Worm (Caenorhabditis elegans) whole organism, mixed stage, embryonic: ENCODE measurements around the gene elo-6.

ENCODE experiments used
- M03D4.4 ChIP-seq: sonication (generic microtip); optimal IDR thresholded peaks from 2 replicates; lab custom pipeline; 2017; ENCODE audit warnings: mild to moderate bottlenecking, missing genetic modification characterization, missing compliant biosample characterization
- bed-3 ChIP-seq: fragments of 200-800 bp; sonication (Bioruptor generic); optimal IDR thresholded peaks from 3 replicates; lab custom pipeline; 2018; ENCODE audit warnings: mild to moderate bottlenecking, missing genetic modification characterization, moderate library complexity, missing compliant biosample characterization
- blmp-1 ChIP-seq: fragments of 150-350 bp; optimal IDR thresholded peaks from 2 replicates; lab custom pipeline; 2014; ENCODE audit warnings: missing biosample characterization, missing genetic modification characterization
- ceh-39 ChIP-seq: fragments of 150-350 bp; optimal IDR thresholded peaks from 2 replicates; lab custom pipeline; 2014; ENCODE audit warnings: missing biosample characterization, missing genetic modification characterization
- ceh-83 ChIP-seq: fragments of 200-800 bp; sonication (Bioruptor generic); optimal IDR thresholded peaks from 2 replicates; lab custom pipeline; 2018; ENCODE audit warnings: mild to moderate bottlenecking, missing genetic modification characterization, missing compliant biosample characterization
- ces-1 ChIP-seq: fragments of 150-350 bp; optimal IDR thresholded peaks from 2 replicates; lab custom pipeline; 2014; ENCODE audit warnings: missing biosample characterization, missing genetic modification reagents, missing genetic modification characterization
- cnd-1 ChIP-seq: fragments of 200-800 bp; sonication (Bioruptor generic); optimal IDR thresholded peaks from 2 replicates; lab custom pipeline; 2018; ENCODE audit warnings: mild to moderate bottlenecking, missing genetic modification characterization, missing compliant biosample characterization
- drap-1 ChIP-seq: fragments of 200-800 bp; sonication (Bioruptor generic); optimal IDR thresholded peaks from 3 replicates; lab custom pipeline; 2018; ENCODE audit warnings: mild to moderate bottlenecking, missing genetic modification characterization, missing compliant biosample characterization
- elt-1 ChIP-seq: sonication (generic microtip); optimal IDR thresholded peaks from 2 replicates; lab custom pipeline; 2017; ENCODE audit warnings: missing genetic modification characterization, mild to moderate bottlenecking, missing compliant biosample characterization, antibody characterized with exemption, moderate library complexity, borderline replicate concordance; ENCODE audit not compliant: insufficient read depth
- elt-3 ChIP-seq: fragments of 150-350 bp; optimal IDR thresholded peaks from 2 replicates; lab custom pipeline; 2014; ENCODE audit warnings: missing biosample characterization, missing genetic modification characterization
- flh-1 ChIP-seq: fragments of 200-800 bp; sonication (Bioruptor generic); optimal IDR thresholded peaks from 2 replicates; lab custom pipeline; 2018; ENCODE audit warnings: mild to moderate bottlenecking, missing genetic modification characterization, moderate library complexity, missing compliant biosample characterization
- ham-2 ChIP-seq: fragments of 200-800 bp; sonication (Bioruptor generic); optimal IDR thresholded peaks from 2 replicates; lab custom pipeline; 2018; ENCODE audit warnings: mild to moderate bottlenecking, missing genetic modification characterization, missing compliant biosample characterization
- hlh-1 ChIP-seq: fragments of 150-350 bp; optimal IDR thresholded peaks from 2 replicates; lab custom pipeline; 2014; ENCODE audit warnings: missing biosample characterization, missing genetic modification reagents, missing genetic modification characterization
- lin-13 ChIP-seq: fragments of 150-350 bp; optimal IDR thresholded peaks from 2 replicates; lab custom pipeline; 2014; ENCODE audit warnings: missing biosample characterization, missing genetic modification characterization
- lin-32 ChIP-seq: fragments of 200-800 bp; sonication (Bioruptor generic); optimal IDR thresholded peaks from 2 replicates; lab custom pipeline; 2018; ENCODE audit warnings: mild to moderate bottlenecking, missing genetic modification characterization, missing compliant biosample characterization
- lsy-2 ChIP-seq: fragments of 150-350 bp; optimal IDR thresholded peaks from 2 replicates; lab custom pipeline; 2014; ENCODE audit warnings: missing biosample characterization, missing genetic modification characterization
- mab-5 ChIP-seq: fragments of 150-350 bp; optimal IDR thresholded peaks from 2 replicates; lab custom pipeline; 2014; ENCODE audit warnings: missing biosample characterization, missing genetic modification characterization
- mep-1 ChIP-seq: fragments of 150-350 bp; optimal IDR thresholded peaks from 2 replicates; lab custom pipeline; 2017; ENCODE audit warnings: missing biosample characterization, missing genetic modification reagents, missing genetic modification characterization, inconsistent platforms
- mls-2 ChIP-seq: sonication (generic microtip); optimal IDR thresholded peaks from 2 replicates; lab custom pipeline; 2016; ENCODE audit warnings: mild to moderate bottlenecking, missing genetic modification characterization, moderate library complexity, missing compliant biosample characterization
- nhr-12 ChIP-seq: fragments of 150-350 bp; optimal IDR thresholded peaks from 2 replicates; lab custom pipeline; 2014; ENCODE audit warnings: missing biosample characterization, missing genetic modification characterization
- nhr-2 ChIP-seq: fragments of 150-350 bp; optimal IDR thresholded peaks from 2 replicates; lab custom pipeline; 2014; ENCODE audit warnings: missing biosample characterization, missing genetic modification characterization
- nhr-237 ChIP-seq: fragments of 150-350 bp; optimal IDR thresholded peaks from 2 replicates; lab custom pipeline; 2014; ENCODE audit warnings: missing biosample characterization, missing genetic modification characterization
- nhr-76 ChIP-seq: sonication (generic microtip); optimal IDR thresholded peaks from 2 replicates; lab custom pipeline; 2017; ENCODE audit warnings: missing biosample characterization, missing genetic modification characterization
- pha-4 ChIP-seq: fragments of 150-350 bp; optimal IDR thresholded peaks from 2 replicates; lab custom pipeline; 2018; ENCODE audit warnings: missing biosample characterization, missing genetic modification reagents, missing genetic modification characterization
- sem-2 ChIP-seq: fragments of 200-800 bp; sonication (Bioruptor generic); optimal IDR thresholded peaks from 2 replicates; lab custom pipeline; 2018; ENCODE audit warnings: mild to moderate bottlenecking, missing genetic modification characterization, missing compliant biosample characterization
- snpc-4 ChIP-seq: fragments of 150-350 bp; optimal IDR thresholded peaks from 2 replicates; lab custom pipeline; 2014; ENCODE audit warnings: missing biosample characterization, missing genetic modification characterization
- tbx-8 ChIP-seq: fragments of 200-800 bp; sonication (Bioruptor generic); optimal IDR thresholded peaks from 2 replicates; lab custom pipeline; 2018; ENCODE audit warnings: mild to moderate bottlenecking, missing genetic modification characterization, moderate library complexity, missing compliant biosample characterization
- unc-39 ChIP-seq: fragments of 150-350 bp; optimal IDR thresholded peaks from 2 replicates; lab custom pipeline; 2014; ENCODE audit warnings: missing biosample characterization, missing genetic modification characterization
- unc-62 ChIP-seq: fragments of 150-350 bp; optimal IDR thresholded peaks from 2 replicates; lab custom pipeline; 2014; ENCODE audit warnings: missing biosample characterization, missing genetic modification reagents, missing genetic modification characterization
- zip-8 ChIP-seq: fragments of 150-350 bp; optimal IDR thresholded peaks from 2 replicates; lab custom pipeline; 2014; ENCODE audit warnings: missing biosample characterization, missing genetic modification characterization
- ztf-11 ChIP-seq: fragments of 150-350 bp; optimal IDR thresholded peaks from 2 replicates; lab custom pipeline; 2014; ENCODE audit warnings: missing biosample characterization, missing genetic modification characterization

The elo-6 gene

DNA sequence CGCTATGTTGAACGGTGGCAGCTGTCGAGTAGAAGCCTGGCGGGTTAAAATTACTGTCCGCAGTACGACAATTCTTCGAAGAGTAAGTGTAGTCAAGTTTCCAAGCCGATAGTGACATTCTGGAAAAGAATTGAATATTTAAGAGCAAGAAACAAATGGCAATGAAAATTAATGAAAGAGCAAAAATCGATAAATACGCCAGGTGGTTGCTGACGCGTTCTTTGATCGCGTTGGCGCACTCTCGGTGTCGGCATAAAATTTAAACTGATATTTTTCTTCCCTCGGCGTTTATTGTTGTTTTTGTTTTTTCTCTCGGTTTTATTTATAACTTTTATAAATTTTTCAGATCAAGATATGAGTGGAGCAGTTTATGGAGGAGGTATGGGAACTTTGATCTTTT lies 6.3 kb upstream of the elo-6 start, which contains the start of the genes perm-3 and swsn-6:
Gene perm-3, minus strand, starts transcription at position 118 of the 400 bp plus-strand sequence.
Gene swsn-6, plus strand, starts transcription at position 347 of the 400 bp plus-strand sequence.
- TF ChIP-seq hlh-1 (tag; lab: Kevin White, UChicago) (peak; percentile 28), mep-1 (tag; lab: Kevin White, UChicago) (peak; percentile 39), M03D4.4 (tag; lab: Kevin White, UChicago) (no peak), ces-1 (GFP tag; lab: Kevin White, UChicago) (peak; percentile 60), ceh-39 (peak; percentile 49), nhr-237 (tag; lab: Kevin White, UChicago) (no peak), ham-2 (no peak), unc-39 (tag; lab: Kevin White, UChicago) (no peak), lsy-2 (peak; percentile 65), lin-32 (GFP tag; lab: Kevin White, UChicago) (no peak), pha-4 (tag; lab: Kevin White, UChicago) (peak; percentile 58), nhr-2 (no peak), nhr-12 (tag; lab: Kevin White, UChicago) (no peak), bed-3 (GFP tag; lab: Kevin White, UChicago) (no peak), cnd-1 (peak; percentile 14), flh-1 (GFP tag; lab: Kevin White, UChicago) (no peak), lin-13 (peak; percentile 88), elt-1 (tag; lab: Kevin White, UChicago) (no peak)

DNA sequence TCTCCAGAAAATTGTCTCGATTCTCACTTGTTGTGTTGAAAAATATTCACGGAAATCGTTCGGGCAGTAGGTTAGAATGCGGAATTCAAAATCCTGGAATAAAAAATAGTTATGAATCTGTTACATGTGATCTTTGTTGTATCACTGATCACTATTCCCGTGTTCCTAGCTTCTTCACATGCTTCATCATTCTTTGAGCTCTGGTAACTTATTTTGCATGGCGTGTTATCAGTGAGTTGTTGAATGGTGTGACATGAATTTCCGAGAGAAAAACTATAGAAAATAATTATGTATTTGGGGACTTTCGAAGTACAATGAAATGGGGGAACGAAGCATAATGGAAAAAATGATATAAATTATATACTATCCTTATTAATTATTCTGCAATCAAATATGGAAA lies 5.2 kb upstream of the elo-6 start:
- TF ChIP-seq zip-8 (tag; lab: Kevin White, UChicago) (no peak), mls-2 (tag; lab: Kevin White, UChicago) (no peak), tbx-8 (GFP tag; lab: Kevin White, UChicago) (no peak)
- TF ChIP-seq, all 35 proteins: peak for 0

DNA sequence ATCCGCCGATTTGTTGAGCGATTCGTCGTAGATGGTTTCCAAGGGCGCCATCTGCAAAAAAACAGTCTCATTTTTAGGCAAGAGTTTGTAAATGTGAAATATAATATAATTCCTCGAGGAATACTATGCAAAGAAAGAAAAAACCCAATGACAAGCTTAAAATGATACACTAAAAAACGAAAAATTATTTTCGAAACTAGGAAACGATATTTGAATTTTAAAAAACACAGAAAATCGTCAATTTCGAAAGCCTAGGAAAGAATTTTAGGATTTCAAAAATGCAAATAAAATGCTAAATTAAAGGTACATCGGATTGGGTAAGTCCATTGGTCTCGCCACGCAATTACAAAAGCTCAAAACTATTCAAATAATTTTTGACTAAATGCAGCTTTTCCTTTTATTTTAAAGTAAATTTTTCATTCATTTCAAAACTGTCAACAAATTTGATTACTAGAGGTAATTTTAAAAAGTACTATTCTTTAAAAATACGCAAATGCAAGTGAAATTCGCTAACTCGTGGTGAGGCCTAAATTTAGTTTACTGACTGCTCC lies 3.2 kb upstream of the elo-6 start, which contains the start of the genes htp-1 and ZK616.5:
Gene htp-1, minus strand, starts transcription at position 51 of the 551 bp plus-strand sequence.
Gene ZK616.5, plus strand, starts transcription at position 423 of the 551 bp plus-strand sequence.
- TF ChIP-seq ces-1 (GFP tag; lab: Kevin White, UChicago) = no peak
- no peak for TF ChIP-seq zip-8 (tag; lab: Kevin White, UChicago)
- TF ChIP-seq nhr-76 (tag; lab: Kevin White, UChicago) = no peak
- no peak for TF ChIP-seq cnd-1
- TF ChIP-seq ham-2 = no peak
- no peak for TF ChIP-seq mep-1 (tag; lab: Kevin White, UChicago)
- TF ChIP-seq nhr-237 (tag; lab: Kevin White, UChicago) = no peak
- TF ChIP-seq elt-3 (tag; lab: Kevin White, UChicago) = no peak
- no peak for TF ChIP-seq mab-5
- TF ChIP-seq ceh-83 (GFP tag; lab: Kevin White, UChicago) = no peak
- TF ChIP-seq sem-2 = no peak
- TF ChIP-seq pha-4 (tag; lab: Kevin White, UChicago) = no peak
- no peak for TF ChIP-seq ztf-11 (tag; lab: Kevin White, UChicago)
- no peak for TF ChIP-seq ceh-39
- no peak for TF ChIP-seq blmp-1 (tag; lab: Kevin White, UChicago)
- no peak for TF ChIP-seq elt-1 (tag; lab: Kevin White, UChicago)
- TF ChIP-seq unc-62 (GFP tag; lab: Kevin White, UChicago) = no peak
- TF ChIP-seq bed-3 (GFP tag; lab: Kevin White, UChicago) = no peak

DNA sequence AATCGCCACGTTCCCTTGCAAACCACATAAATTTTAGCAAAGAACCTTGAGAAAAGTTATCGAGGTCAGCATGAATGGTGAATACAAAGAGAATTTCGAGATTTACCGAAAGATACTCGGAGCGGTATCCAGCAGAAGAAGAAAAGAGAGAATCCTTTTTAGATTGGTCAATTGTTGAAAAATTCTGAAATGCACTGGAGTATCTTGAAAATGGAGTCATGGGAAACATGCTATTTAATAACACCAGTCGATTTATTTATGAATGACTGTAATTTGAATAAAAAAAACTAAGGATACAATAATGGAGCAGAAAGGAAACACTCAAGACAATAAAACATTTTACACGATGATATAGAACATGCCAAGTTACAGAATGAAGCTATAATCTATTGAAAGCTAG lies 1.6 kb upstream of the elo-6 start:
- TF ChIP-seq snpc-4 (tag; lab: Kevin White, UChicago) (no peak), ceh-39 (no peak), ham-2 (no peak), lin-32 (GFP tag; lab: Kevin White, UChicago) (no peak), unc-62 (GFP tag; lab: Kevin White, UChicago) (no peak), lin-13 (no peak), zip-8 (tag; lab: Kevin White, UChicago) (no peak), unc-39 (tag; lab: Kevin White, UChicago) (no peak), flh-1 (GFP tag; lab: Kevin White, UChicago) (no peak), mls-2 (tag; lab: Kevin White, UChicago) (no peak), cnd-1 (no peak), nhr-2 (no peak)

DNA sequence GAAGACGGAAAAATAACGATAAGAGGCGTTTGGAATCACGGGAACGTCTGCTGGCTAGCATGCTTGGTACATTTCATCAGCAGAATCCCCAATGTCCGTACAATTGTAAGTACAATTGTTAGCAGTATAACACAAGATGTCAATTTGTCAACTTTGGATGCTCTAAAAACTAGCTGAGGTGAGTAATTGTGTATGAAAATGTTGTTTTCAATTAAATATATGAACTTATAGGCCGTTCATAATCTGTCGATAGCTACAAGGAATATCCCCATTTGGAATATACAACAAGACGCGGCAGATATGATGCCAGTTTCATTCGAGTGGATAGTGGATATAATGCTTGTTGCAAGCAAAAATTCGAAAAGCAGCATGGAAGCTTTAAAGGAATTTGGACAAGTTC lies 3.3 kb downstream of the elo-6 start, which contains the start of gene F41H10.12:
Gene F41H10.12, plus strand, starts transcription at position 301 of the 400 bp plus-strand sequence.
- TF ChIP-seq ces-1 (GFP tag; lab: Kevin White, UChicago) (no peak), drap-1 (GFP tag; lab: Kevin White, UChicago) (no peak), bed-3 (GFP tag; lab: Kevin White, UChicago) (no peak), hlh-1 (tag; lab: Kevin White, UChicago) (no peak), elt-1 (tag; lab: Kevin White, UChicago) (no peak), unc-62 (GFP tag; lab: Kevin White, UChicago) (no peak), cnd-1 (no peak), nhr-2 (no peak)
